Fruit fly (Drosophila melanogaster): Measurements from ENCODE around the gene CG17359.

DNA sequence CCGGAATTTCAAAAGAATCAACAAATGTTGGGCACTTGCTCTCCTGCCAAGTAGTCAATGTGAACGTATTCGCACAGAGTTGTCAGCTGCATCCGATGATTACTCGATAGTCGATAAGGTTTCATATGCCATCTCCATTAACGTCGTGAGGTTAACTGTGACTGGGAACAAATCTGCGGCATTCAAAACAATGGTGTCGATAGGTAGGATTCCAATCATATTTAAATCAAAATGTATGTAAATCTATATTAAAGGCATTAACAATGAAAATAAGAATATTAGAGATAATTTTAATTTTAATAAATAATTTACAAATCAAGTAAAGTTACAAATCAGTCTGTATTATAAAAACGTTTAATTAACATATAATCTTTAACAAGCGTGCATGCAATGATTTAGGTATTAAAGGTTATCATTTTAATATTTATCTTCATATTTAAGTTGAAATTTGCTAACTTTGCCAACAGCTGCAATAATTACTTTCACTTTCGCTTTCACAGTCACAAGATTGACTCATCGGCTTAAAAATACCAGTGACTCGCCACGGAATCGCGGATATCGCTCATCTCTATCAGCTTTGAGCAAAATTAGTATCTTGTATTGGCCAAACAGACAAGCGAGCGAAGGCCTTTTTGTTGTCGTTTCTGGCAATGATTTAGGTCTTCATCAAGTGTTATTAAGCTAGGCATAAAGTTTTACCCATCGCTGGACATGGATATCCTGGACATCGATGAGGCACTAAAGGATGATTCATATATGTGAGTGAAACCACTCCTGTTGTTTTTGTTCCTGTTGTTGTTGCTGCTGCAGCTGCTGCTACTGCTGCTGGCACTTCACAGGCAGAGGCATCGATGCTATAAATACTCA is 34.2 kb downstream of the CG17359 start, which contains the start of the genes Meics, Nxf3 and ssp2:
- no peak for TF ChIP-seq foxo (GFP tag; optimal IDR thresholded peaks at IDR 0.05)
- no peak for TF ChIP-seq br (GFP tag; optimal IDR thresholded peaks at IDR 0.05)
- no peak for TF ChIP-seq N (GFP tag; optimal IDR thresholded peaks at IDR 0.05)
- TF ChIP-seq dsf (GFP tag; optimal IDR thresholded peaks at IDR 0.05; ENCODE audit: borderline replicate concordance), result no peak
- peak; percentile 35 for TF ChIP-seq woc (GFP tag; optimal IDR thresholded peaks at IDR 0.05)
- no peak for TF ChIP-seq psq (GFP tag; optimal IDR thresholded peaks at IDR 0.05)
- no peak for TF ChIP-seq brk (GFP tag; optimal IDR thresholded peaks at IDR 0.05)
- no peak for TF ChIP-seq Hnf4 (GFP tag; optimal IDR thresholded peaks at IDR 0.05)
- TF ChIP-seq Abd-B (GFP tag; optimal IDR thresholded peaks at IDR 0.05), result no peak
- TF ChIP-seq Vsx2 (GFP tag; optimal IDR thresholded peaks at IDR 0.05; ENCODE audit: partially characterized antibody), result no peak
